Fruit fly (Drosophila melanogaster): ENCODE results near the gene RpS15Aa.

Gene RpS15Aa

dm6 chrX:13337454-13337853 is at the start of gene RpS15Aa:
RpS15Aa (minus strand) TSS chrX:13337705.
- TF ChIP-seq psq (optimal IDR thresholded peaks at IDR 0.05) = no peak
- TF ChIP-seq ttk (optimal IDR thresholded peaks at IDR 0.05) = no peak
- TF ChIP-seq Sin3A (optimal IDR thresholded peaks at IDR 0.05) = no peak
- no peak for TF ChIP-seq insv (optimal IDR thresholded peaks at IDR 0.05)
- no peak for TF ChIP-seq Myc (optimal IDR thresholded peaks at IDR 0.05)
- TF ChIP-seq h (optimal IDR thresholded peaks at IDR 0.05) = no peak

dm6 chrX:13386776-13387175 is 49.3 kb upstream of the RpS15Aa start:
- TF ChIP-seq psq (optimal IDR thresholded peaks at IDR 0.05) = no peak
- TF ChIP-seq Sin3A (optimal IDR thresholded peaks at IDR 0.05) = no peak
- no peak for TF ChIP-seq insv (optimal IDR thresholded peaks at IDR 0.05)
- no peak for TF ChIP-seq ttk (optimal IDR thresholded peaks at IDR 0.05)
- no peak for TF ChIP-seq h (optimal IDR thresholded peaks at IDR 0.05)
- TF ChIP-seq Myc (optimal IDR thresholded peaks at IDR 0.05) = no peak

dm6 chrX:13384583-13385342 is 47.3 kb upstream of the RpS15Aa start, which contains the start of the genes Rbp1-like and Tim9a:
Rbp1-like (minus strand) TSS chrX:13384877.
Tim9a (plus strand) TSS chrX:13385210.
- TF ChIP-seq Sin3A (optimal IDR thresholded peaks at IDR 0.05) = no peak
- TF ChIP-seq insv (optimal IDR thresholded peaks at IDR 0.05) = no peak
- no peak for TF ChIP-seq h (optimal IDR thresholded peaks at IDR 0.05)
- no peak for TF ChIP-seq psq (optimal IDR thresholded peaks at IDR 0.05)

dm6 chrX:13384177-13384576 is 46.7 kb upstream of the RpS15Aa start:
- no peak for TF ChIP-seq h (optimal IDR thresholded peaks at IDR 0.05)
- no peak for TF ChIP-seq ttk (optimal IDR thresholded peaks at IDR 0.05)
- TF ChIP-seq Myc (optimal IDR thresholded peaks at IDR 0.05) = no peak
- TF ChIP-seq insv (optimal IDR thresholded peaks at IDR 0.05) = no peak
- no peak for TF ChIP-seq psq (optimal IDR thresholded peaks at IDR 0.05)
- no peak for TF ChIP-seq Sin3A (optimal IDR thresholded peaks at IDR 0.05)

- no peak for TF ChIP-seq insv (optimal IDR thresholded peaks at IDR 0.05)
- no peak for TF ChIP-seq ttk (optimal IDR thresholded peaks at IDR 0.05)
- TF ChIP-seq Myc (optimal IDR thresholded peaks at IDR 0.05) = no peak
- peak; percentile 90 for TF ChIP-seq h (optimal IDR thresholded peaks at IDR 0.05)
- no peak for TF ChIP-seq Sin3A (optimal IDR thresholded peaks at IDR 0.05)
- no peak for TF ChIP-seq psq (optimal IDR thresholded peaks at IDR 0.05)
These were observed 46.3 kb upstream of the RpS15Aa start for dm6 chrX:13383770-13384169.

dm6 chrX:13376520-13376919 is 39.0 kb upstream of the RpS15Aa start:
- TF ChIP-seq ttk (optimal IDR thresholded peaks at IDR 0.05) (no peak), insv (optimal IDR thresholded peaks at IDR 0.05) (no peak), Sin3A (optimal IDR thresholded peaks at IDR 0.05) (no peak), psq (optimal IDR thresholded peaks at IDR 0.05) (no peak), Myc (optimal IDR thresholded peaks at IDR 0.05) (no peak), h (optimal IDR thresholded peaks at IDR 0.05) (no peak)

- TF ChIP-seq psq (optimal IDR thresholded peaks at IDR 0.05) (no peak), h (optimal IDR thresholded peaks at IDR 0.05) (no peak), Sin3A (optimal IDR thresholded peaks at IDR 0.05) (no peak), ttk (optimal IDR thresholded peaks at IDR 0.05) (no peak), Myc (optimal IDR thresholded peaks at IDR 0.05) (no peak), insv (optimal IDR thresholded peaks at IDR 0.05) (no peak)
These were observed 38.0 kb upstream of the RpS15Aa start for dm6 chrX:13375489-13375997.

- no peak for TF ChIP-seq psq (optimal IDR thresholded peaks at IDR 0.05)
- TF ChIP-seq insv (optimal IDR thresholded peaks at IDR 0.05) = no peak
- no peak for TF ChIP-seq Sin3A (optimal IDR thresholded peaks at IDR 0.05)
- TF ChIP-seq ttk (optimal IDR thresholded peaks at IDR 0.05) = no peak
- TF ChIP-seq Myc (optimal IDR thresholded peaks at IDR 0.05) = no peak
- TF ChIP-seq h (optimal IDR thresholded peaks at IDR 0.05) = no peak
These were observed 37.5 kb upstream of the RpS15Aa start for dm6 chrX:13374979-13375378.

dm6 chrX:13374154-13374536 is 36.6 kb upstream of the RpS15Aa start:
- no peak for TF ChIP-seq insv (optimal IDR thresholded peaks at IDR 0.05)
- TF ChIP-seq Myc (optimal IDR thresholded peaks at IDR 0.05) = no peak
- no peak for TF ChIP-seq ttk (optimal IDR thresholded peaks at IDR 0.05)
- no peak for TF ChIP-seq h (optimal IDR thresholded peaks at IDR 0.05)
- TF ChIP-seq Sin3A (optimal IDR thresholded peaks at IDR 0.05) = no peak
- TF ChIP-seq psq (optimal IDR thresholded peaks at IDR 0.05) = no peak

- no peak for TF ChIP-seq Myc (optimal IDR thresholded peaks at IDR 0.05)
- no peak for TF ChIP-seq h (optimal IDR thresholded peaks at IDR 0.05)
- TF ChIP-seq psq (optimal IDR thresholded peaks at IDR 0.05) = no peak
- no peak for TF ChIP-seq ttk (optimal IDR thresholded peaks at IDR 0.05)
- TF ChIP-seq insv (optimal IDR thresholded peaks at IDR 0.05) = no peak
- no peak for TF ChIP-seq Sin3A (optimal IDR thresholded peaks at IDR 0.05)
These were observed 36.0 kb upstream of the RpS15Aa start for dm6 chrX:13373239-13374153.

- TF ChIP-seq Myc (optimal IDR thresholded peaks at IDR 0.05) (no peak), h (optimal IDR thresholded peaks at IDR 0.05) (no peak), ttk (optimal IDR thresholded peaks at IDR 0.05) (no peak), psq (optimal IDR thresholded peaks at IDR 0.05) (no peak), Sin3A (optimal IDR thresholded peaks at IDR 0.05) (no peak), insv (optimal IDR thresholded peaks at IDR 0.05) (no peak)
These were observed 35.0 kb upstream of the RpS15Aa start for dm6 chrX:13372512-13372911.

- TF ChIP-seq h (optimal IDR thresholded peaks at IDR 0.05) (no peak), Sin3A (optimal IDR thresholded peaks at IDR 0.05) (no peak), psq (optimal IDR thresholded peaks at IDR 0.05) (no peak), ttk (optimal IDR thresholded peaks at IDR 0.05) (no peak), Myc (optimal IDR thresholded peaks at IDR 0.05) (no peak), insv (optimal IDR thresholded peaks at IDR 0.05) (no peak)
These were observed 34.2 kb upstream of the RpS15Aa start for dm6 chrX:13371704-13372049.

Data from Kc167 (cell line).